Fruit fly (Drosophila melanogaster) whole organism, embryonic: ENCODE data around the gene Rpn9.

Source experiments
- Ada2b ChIP-seq: fragments of 200-800 bp; sonication (Bioruptor generic); IDR thresholded peaks from 2 replicates; pipeline ENCODE4 v1.3.6; 2022; ENCODE audit warnings: missing biosample characterization, missing genetic modification characterization
- CG10274 ChIP-seq: fragments of 200-800 bp; sonication (Bioruptor generic); optimal IDR thresholded peaks from 3 replicates; lab custom pipeline; 2017; ENCODE audit warnings: missing biosample characterization, mild to moderate bottlenecking, missing genetic modification characterization
- CG10366 ChIP-seq: fragments of 200-800 bp; sonication (Bioruptor generic); IDR thresholded peaks from 2 replicates; pipeline ENCODE4 v1.3.6; 2022; ENCODE audit warnings: missing biosample characterization, missing genetic modification characterization
- CG10565 ChIP-seq: fragments of 200-800 bp; sonication (Bioruptor generic); optimal IDR thresholded peaks from 3 replicates; lab custom pipeline; 2016; ENCODE audit warnings: missing biosample characterization, mild to moderate bottlenecking, missing genetic modification characterization
- CG10654 ChIP-seq: fragments of 200-800 bp; sonication (Bioruptor generic); optimal IDR thresholded peaks from 2 replicates; lab custom pipeline; 2016; ENCODE audit warnings: missing biosample characterization, missing genetic modification characterization
- CG11398 ChIP-seq: fragments of 200-800 bp; sonication (Bioruptor generic); optimal IDR thresholded peaks from 2 replicates; lab custom pipeline; 2016; ENCODE audit warnings: missing biosample characterization, missing genetic modification characterization
- CG11695 ChIP-seq: fragments of 200-800 bp; sonication (Bioruptor generic); IDR thresholded peaks from 3 replicates; pipeline ENCODE4 v1.3.6; 2022; ENCODE audit warnings: missing biosample characterization, missing genetic modification characterization
- CG11696 ChIP-seq: fragments of 200-800 bp; sonication (Bioruptor generic); IDR thresholded peaks from 2 replicates; pipeline ENCODE4 v1.3.6; 2022; ENCODE audit warnings: missing biosample characterization, missing genetic modification characterization
- CG14860 ChIP-seq: fragments of 200-800 bp; sonication (Bioruptor generic); IDR thresholded peaks from 3 replicates; pipeline ENCODE4 v1.3.6; 2022; ENCODE audit warnings: missing biosample characterization, missing genetic modification characterization; ENCODE audit not compliant: partially characterized antibody
- CG17829 ChIP-seq: fragments of 200-800 bp; optimal IDR thresholded peaks from 2 replicates; lab custom pipeline; 2019; ENCODE audit warnings: missing biosample characterization, mild to moderate bottlenecking, missing genetic modification characterization, moderate library complexity
- CG18011 ChIP-seq: fragments of 200-800 bp; sonication (Bioruptor generic); optimal IDR thresholded peaks from 2 replicates; lab custom pipeline; 2017; ENCODE audit warnings: missing biosample characterization, missing genetic modification characterization, mild to moderate bottlenecking, moderate library complexity, missing genotype
- CG3838 ChIP-seq: fragments of 200-800 bp; sonication (Bioruptor generic); optimal IDR thresholded peaks from 3 replicates; lab custom pipeline; 2016; ENCODE audit warnings: missing biosample characterization, missing genetic modification characterization
- CG4328 ChIP-seq: fragments of 200-800 bp; sonication (Bioruptor generic); optimal IDR thresholded peaks from 3 replicates; lab custom pipeline; 2017; ENCODE audit warnings: missing biosample characterization, missing genetic modification reagents, missing genetic modification characterization
- CG6254 ChIP-seq: fragments of 200-800 bp; sonication (Bioruptor generic); optimal IDR thresholded peaks from 3 replicates; lab custom pipeline; 2017; ENCODE audit warnings: mild to moderate bottlenecking, missing biosample characterization, missing genetic modification reagents, missing genetic modification characterization
- CG7357 ChIP-seq: fragments of 200-800 bp; sonication (Bioruptor generic); IDR thresholded peaks from 3 replicates; pipeline ENCODE4 v1.3.6; 2022; ENCODE audit warnings: missing biosample characterization, missing genetic modification characterization
- CG7839 ChIP-seq: fragments of 200-800 bp; sonication (Bioruptor generic); optimal IDR thresholded peaks from 3 replicates; lab custom pipeline; 2018; ENCODE audit warnings: missing biosample characterization, mild to moderate bottlenecking, missing genetic modification characterization, moderate library complexity
- CG7928 ChIP-seq: fragments of 200-800 bp; sonication (Bioruptor generic); optimal IDR thresholded peaks from 2 replicates; lab custom pipeline; 2017; ENCODE audit warnings: missing biosample characterization, mild to moderate bottlenecking, missing genetic modification characterization
- CG9215 ChIP-seq: fragments of 200-800 bp; sonication (Bioruptor generic); IDR thresholded peaks from 2 replicates; pipeline ENCODE4 v1.3.6; 2022; ENCODE audit warnings: missing biosample characterization, missing genetic modification characterization
- D ChIP-seq, 2 experiments: fragments of 200-800 bp in 1 of 2; fragments of >200 bp in 1 of 2; sonication (Bioruptor generic) in 1 of 2; optimal IDR thresholded peaks; 2 replicates in 1 of 2; 3 replicates in 1 of 2; lab custom pipeline; 2017; ENCODE audit warnings: mild to moderate bottlenecking in 1 of 2, missing biosample characterization in 1 of 2, missing genetic modification characterization in 1 of 2, missing genetic modification reagents in 1 of 2
- HLH3B ChIP-seq: fragments of 200-800 bp; sonication (Bioruptor generic); IDR thresholded peaks from 2 replicates; pipeline ENCODE4 v1.3.6; 2022; ENCODE audit warnings: missing biosample characterization, missing genetic modification characterization
- HmgD ChIP-seq: fragments of 200-800 bp; sonication (Bioruptor generic); optimal IDR thresholded peaks from 3 replicates; lab custom pipeline; 2016; ENCODE audit warnings: missing biosample characterization, missing genetic modification characterization
- Hsf ChIP-seq: fragments of 200-800 bp; sonication (Bioruptor generic); optimal IDR thresholded peaks from 3 replicates; lab custom pipeline; 2016; ENCODE audit warnings: missing biosample characterization, missing genetic modification characterization
- Oli ChIP-seq: fragments of 200-800 bp; sonication (Bioruptor generic); optimal IDR thresholded peaks from 2 replicates; lab custom pipeline; 2018; ENCODE audit warnings: missing biosample characterization, mild to moderate bottlenecking, missing genetic modification characterization, moderate library complexity
- Xrp1 ChIP-seq: fragments of 200-800 bp; sonication (Bioruptor generic); IDR thresholded peaks from 2 replicates; pipeline ENCODE4 v1.3.6; 2022; ENCODE audit warnings: missing biosample characterization, missing genetic modification characterization
- YL-1 ChIP-seq: fragments of 200-800 bp; sonication (Bioruptor generic); optimal IDR thresholded peaks from 3 replicates; lab custom pipeline; 2017; ENCODE audit warnings: missing biosample characterization, mild to moderate bottlenecking, missing genetic modification characterization
- abd-A ChIP-seq: fragments of 200-800 bp; sonication (Bioruptor generic); optimal IDR thresholded peaks from 3 replicates; lab custom pipeline; 2019; ENCODE audit warnings: missing biosample characterization, mild to moderate bottlenecking, missing genetic modification characterization, moderate library complexity
- amos ChIP-seq: fragments of 200-800 bp; sonication (Bioruptor generic); IDR thresholded peaks from 2 replicates; pipeline ENCODE4 v1.3.6; 2022; ENCODE audit warnings: missing biosample characterization, missing genetic modification characterization; ENCODE audit not compliant: partially characterized antibody
- ap ChIP-seq: fragments of 200-800 bp; sonication (Bioruptor generic); IDR thresholded peaks from 2 replicates; pipeline ENCODE4 v1.3.6; 2022; ENCODE audit warnings: missing biosample characterization, missing genetic modification characterization
- ara ChIP-seq: fragments of 200-800 bp; sonication (Bioruptor generic); IDR thresholded peaks from 2 replicates; pipeline ENCODE4 v1.3.6; 2022; ENCODE audit warnings: missing biosample characterization, missing genetic modification characterization
- da ChIP-seq: fragments of 200-800 bp; sonication (Bioruptor generic); optimal IDR thresholded peaks from 2 replicates; lab custom pipeline; 2016; ENCODE audit warnings: missing biosample characterization, missing genetic modification characterization
- ems ChIP-seq: fragments of 200-800 bp; sonication (Bioruptor generic); optimal IDR thresholded peaks from 3 replicates; lab custom pipeline; 2016; ENCODE audit warnings: missing biosample characterization, missing genetic modification characterization
- eyg ChIP-seq: fragments of 200-800 bp; sonication (Bioruptor generic); optimal IDR thresholded peaks from 3 replicates; lab custom pipeline; 2016; ENCODE audit warnings: missing biosample characterization, missing genetic modification characterization
- gce ChIP-seq: fragments of 200-800 bp; sonication (Bioruptor generic); IDR thresholded peaks from 3 replicates; pipeline ENCODE4 v1.3.6; 2022; ENCODE audit warnings: missing biosample characterization, missing genetic modification characterization
- jumu ChIP-seq: fragments of 200-800 bp; sonication (Bioruptor generic); optimal IDR thresholded peaks from 3 replicates; lab custom pipeline; 2016; ENCODE audit warnings: missing biosample characterization, missing genetic modification characterization
- ken ChIP-seq: fragments of 200-800 bp; sonication (Bioruptor generic); IDR thresholded peaks from 3 replicates; pipeline ENCODE4 v1.3.6; 2022; ENCODE audit warnings: missing biosample characterization, missing genetic modification characterization
- lilli ChIP-seq: fragments of 200-800 bp; sonication (Bioruptor generic); optimal IDR thresholded peaks from 3 replicates; lab custom pipeline; 2016; ENCODE audit warnings: missing biosample characterization, missing genetic modification characterization
- nmo ChIP-seq: fragments of 200-800 bp; sonication (Bioruptor generic); optimal IDR thresholded peaks from 2 replicates; lab custom pipeline; 2018; ENCODE audit warnings: missing biosample characterization, mild to moderate bottlenecking, missing genetic modification characterization, moderate library complexity
- run ChIP-seq: fragments of 200-800 bp; sonication (Bioruptor generic); optimal IDR thresholded peaks from 3 replicates; lab custom pipeline; 2018; ENCODE audit warnings: missing biosample characterization, mild to moderate bottlenecking, missing genetic modification characterization
- seq ChIP-seq: fragments of 200-800 bp; sonication (Bioruptor generic); IDR thresholded peaks from 2 replicates; pipeline ENCODE4 v1.3.6; 2022; ENCODE audit warnings: missing biosample characterization, missing genetic modification characterization
- sim ChIP-seq: fragments of 200-800 bp; sonication (Bioruptor generic); IDR thresholded peaks from 2 replicates; pipeline ENCODE4 v1.3.6; 2022; ENCODE audit warnings: missing biosample characterization, missing genetic modification characterization
- so ChIP-seq: fragments of 200-800 bp; sonication (Bioruptor generic); IDR thresholded peaks from 3 replicates; pipeline ENCODE4 v1.3.6; 2022; ENCODE audit warnings: missing biosample characterization, missing genetic modification characterization
- sob ChIP-seq: fragments of 200-800 bp; sonication (Bioruptor generic); IDR thresholded peaks from 2 replicates; pipeline ENCODE4 v1.3.6; 2022; ENCODE audit warnings: missing biosample characterization, missing genetic modification characterization
- stc ChIP-seq: fragments of 200-800 bp; sonication (Bioruptor generic); IDR thresholded peaks from 2 replicates; pipeline ENCODE4 v1.3.6; 2022; ENCODE audit warnings: missing biosample characterization, missing genetic modification characterization
- unc-4 ChIP-seq: fragments of 200-800 bp; sonication (Bioruptor generic); IDR thresholded peaks from 2 replicates; pipeline ENCODE4 v1.3.6; 2022; ENCODE audit warnings: missing biosample characterization, missing genetic modification characterization; ENCODE audit not compliant: partially characterized antibody
- vnd ChIP-seq: fragments of 200-800 bp; sonication (Bioruptor generic); IDR thresholded peaks from 3 replicates; pipeline ENCODE4 v1.3.6; 2022; ENCODE audit warnings: missing biosample characterization, missing genetic modification characterization; ENCODE audit not compliant: partially characterized antibody
- vvl ChIP-seq: fragments of 200-800 bp; sonication (Bioruptor generic); IDR thresholded peaks from 2 replicates; pipeline ENCODE4 v1.3.6; 2022; ENCODE audit warnings: missing biosample characterization, missing genetic modification characterization
- zen ChIP-seq: fragments of 200-800 bp; sonication (Bioruptor generic); optimal IDR thresholded peaks from 3 replicates; lab custom pipeline; 2018; ENCODE audit warnings: missing biosample characterization, mild to moderate bottlenecking, missing genetic modification characterization, moderate library complexity
- zen2 ChIP-seq: fragments of 200-800 bp; sonication (Bioruptor generic); IDR thresholded peaks from 3 replicates; pipeline ENCODE4 v1.3.6; 2022; ENCODE audit warnings: missing biosample characterization, missing genetic modification characterization; ENCODE audit not compliant: partially characterized antibody

Gene Rpn9

DNA sequence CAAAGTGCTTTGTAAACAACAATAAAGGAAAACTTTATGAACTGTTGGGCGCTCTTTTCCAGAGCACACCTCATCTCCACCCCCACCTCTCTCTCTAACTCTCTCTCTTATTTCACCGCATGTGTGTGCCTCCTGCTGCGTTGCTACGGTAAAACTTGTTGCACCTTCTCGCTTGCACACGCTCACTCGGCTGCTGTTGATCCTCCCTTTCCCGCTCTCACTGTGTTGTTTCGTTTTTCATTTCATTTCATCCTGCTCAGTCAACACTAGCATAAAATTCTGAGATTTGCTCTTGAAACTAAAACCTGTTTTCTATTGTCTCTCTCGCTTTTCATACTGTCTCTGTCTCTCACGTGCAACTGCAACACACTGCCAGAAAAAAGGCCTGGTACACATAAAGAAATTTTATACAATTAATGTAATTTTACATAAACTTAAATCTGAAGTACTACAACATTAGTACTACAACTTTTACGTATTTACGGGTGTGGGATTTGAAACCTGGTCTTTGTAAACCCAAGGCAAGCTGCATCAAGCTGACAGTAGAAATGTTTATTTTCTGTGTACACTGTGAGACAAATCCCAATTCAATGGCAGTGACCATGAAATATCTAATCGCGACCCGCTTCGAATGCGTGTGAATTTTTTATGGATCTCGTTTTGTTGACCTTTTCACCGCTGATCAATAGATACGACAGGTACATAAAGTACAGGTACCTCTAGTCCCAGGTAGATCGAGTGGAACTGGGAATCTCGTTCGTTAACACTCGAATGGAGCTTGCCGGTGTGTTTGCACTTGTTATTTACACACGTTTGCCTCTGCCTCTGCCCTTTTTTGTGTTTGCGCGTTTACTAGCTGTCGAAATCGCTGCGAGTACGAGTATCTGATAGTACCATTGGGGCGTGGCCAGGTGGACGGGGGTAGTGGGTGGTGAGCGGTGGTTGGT is 49.5 kb upstream of the Rpn9 start (continued):
- TF ChIP-seq CG17829 (tag; lab: Kevin White, UChicago), result peak; percentile 95
- peak; percentile 49 for TF ChIP-seq ap
- TF ChIP-seq unc-4 (GFP tag; lab: Robert Waterston, UW), result no peak
- peak; percentile 55 for TF ChIP-seq eyg (GFP tag; lab: Kevin White, UChicago)
- peak; percentile 6 for TF ChIP-seq HmgD (GFP tag; lab: Kevin White, UChicago)
- peak; percentile 79 for TF ChIP-seq CG3838 (GFP tag; lab: Kevin White, UChicago)
- peak; percentile 39 for TF ChIP-seq YL-1
- peak; percentile 94 for TF ChIP-seq vvl (GFP tag; lab: Robert Waterston, UW)
- TF ChIP-seq Ada2b (GFP tag; lab: Robert Waterston, UW), result peak; percentile 76
- peak; percentile 21 for TF ChIP-seq sob (GFP tag; lab: Robert Waterston, UW)
- TF ChIP-seq ken, result peak; percentile 84; the same call in 2 of the 3 replicates
- TF ChIP-seq D (optimal IDR thresholded peaks at IDR 0.05; lab: Kevin White, UChicago), result peak; percentile 51
- TF ChIP-seq D (GFP tag; optimal IDR thresholded peaks at IDR 0.05; lab: Kevin White, UChicago), result peak; percentile 96
- peak; percentile 83 for TF ChIP-seq CG7357 (GFP tag; lab: Robert Waterston, UW)
- peak; percentile 66 for TF ChIP-seq CG10565 (GFP tag; lab: Kevin White, UChicago)
- peak; percentile 52 for TF ChIP-seq CG18011 (GFP tag; lab: Kevin White, UChicago)
- TF ChIP-seq lilli (GFP tag; lab: Kevin White, UChicago), result peak; percentile 89
- TF ChIP-seq so (GFP tag; lab: Robert Waterston, UW), result 0 out of 3 replicates have a peak, but pooled peaks have one; percentile 28
- peak; percentile 92 for TF ChIP-seq zen (tag; lab: Kevin White, UChicago)
- TF ChIP-seq CG6254, result peak; percentile 94
- TF ChIP-seq CG11696 (GFP tag; lab: Robert Waterston, UW), result no peak; the same call in 1 of the 2 replicates
- TF ChIP-seq CG7839 (tag; lab: Kevin White, UChicago), result peak; percentile 91
- TF ChIP-seq jumu, result peak; percentile 78
- no peak for TF ChIP-seq CG14860
- TF ChIP-seq zen2 (GFP tag; lab: Robert Waterston, UW), result no peak
- peak; percentile 70 for TF ChIP-seq run (tag; lab: Kevin White, UChicago)
- peak; percentile 44 for TF ChIP-seq CG10274 (GFP tag; lab: Kevin White, UChicago)
- peak; percentile 92 for TF ChIP-seq Oli
- TF ChIP-seq CG9215 (GFP tag; lab: Robert Waterston, UW), result peak; percentile 50
- peak; percentile 73 for TF ChIP-seq ems
- TF ChIP-seq CG10366 (GFP tag; lab: Robert Waterston, UW), result peak; percentile 76
- TF ChIP-seq nmo, result peak; percentile 95
- TF ChIP-seq abd-A (tag; lab: Kevin White, UChicago), result peak; percentile 48
- TF ChIP-seq HLH3B (GFP tag; lab: Robert Waterston, UW), result peak; percentile 79
- TF ChIP-seq gce, result peak; percentile 58; the same call in 2 of the 3 replicates
- peak; percentile 84 for TF ChIP-seq sim
- TF ChIP-seq da, result peak; percentile 23
- TF ChIP-seq vnd, result no peak
- TF ChIP-seq stc (GFP tag; lab: Robert Waterston, UW), result peak; percentile 77
- peak; percentile 90 for TF ChIP-seq Hsf (GFP tag; lab: Kevin White, UChicago)
- peak; percentile 76 for TF ChIP-seq CG10654 (GFP tag; lab: Kevin White, UChicago)
- peak; percentile 75 for TF ChIP-seq CG11398 (GFP tag; lab: Kevin White, UChicago)
- TF ChIP-seq ara (GFP tag; lab: Robert Waterston, UW), result peak; percentile 93
- peak; percentile 74 for TF ChIP-seq CG11695 (GFP tag; lab: Robert Waterston, UW)
- peak; percentile 12 for TF ChIP-seq CG7928 (GFP tag; lab: Kevin White, UChicago)
- peak; percentile 75 for TF ChIP-seq CG4328 (GFP tag; lab: Kevin White, UChicago)
- peak; percentile 95 for TF ChIP-seq Xrp1
- TF ChIP-seq seq, result peak; percentile 30; the same call in 1 of the 2 replicates
- no peak for TF ChIP-seq amos (GFP tag; lab: Robert Waterston, UW)
